Worm (Caenorhabditis elegans): ENCODE measurements around the gene ufd-2.

ce11 chrII:8075324-8075810 is 12.8 kb downstream of the ufd-2 start, which contains the start of gene K02C4.2:
- TF ChIP-seq ama-1 (optimal IDR thresholded peaks at IDR 0.05) = no peak
- peak; percentile 81 for TF ChIP-seq sea-1 (GFP tag; conservative IDR thresholded peaks at IDR 0.05)
- peak; percentile 75 for TF ChIP-seq tbx-11 (GFP tag; IDR thresholded peaks at IDR 0.05)
- TF ChIP-seq F13C5.2 (tag; optimal IDR thresholded peaks at IDR 0.05) = peak; percentile 22
- TF ChIP-seq hmg-4 (GFP tag; optimal IDR thresholded peaks at IDR 0.05) = peak; percentile 89
- no peak for TF ChIP-seq ets-7 (tag; optimal IDR thresholded peaks at IDR 0.05)
- peak; percentile 22 for TF ChIP-seq hmbx-1 (tag; optimal IDR thresholded peaks at IDR 0.05)
- TF ChIP-seq pes-1 (GFP tag; IDR thresholded peaks at IDR 0.05) = no peak; the same call in 1 of the 2 replicates
- peak; percentile 69 for TF ChIP-seq tbx-37 (GFP tag; conservative IDR thresholded peaks at IDR 0.05)

Data from whole organism, early embryonic.